Fruit fly (Drosophila melanogaster): ENCODE results near the gene CG43760.

CG43760 gene

DNA sequence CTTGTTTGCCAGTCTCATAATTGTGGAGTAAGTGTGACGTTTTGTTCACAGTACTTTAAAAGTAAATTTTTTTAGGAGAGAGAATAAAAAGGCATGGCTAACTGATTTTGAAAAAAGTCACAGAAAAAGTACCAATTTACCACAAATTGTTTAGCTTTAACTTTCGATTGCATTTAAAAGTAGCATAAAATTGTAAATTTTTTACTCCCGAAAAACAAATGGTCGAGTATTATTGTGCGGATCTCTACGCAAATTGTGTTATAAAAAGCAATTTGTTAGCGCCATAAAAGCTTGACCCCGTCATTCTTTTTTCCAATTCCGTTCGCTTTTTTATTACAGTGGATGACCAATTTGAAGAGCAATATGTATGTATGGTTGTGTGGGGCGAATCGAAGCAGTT is at the start of gene CG43760:
Gene CG43760, minus strand, starts transcription at position 101 of the 400 bp plus-strand sequence.
- no peak for TF ChIP-seq CG11617 (GFP tag; optimal IDR thresholded peaks at IDR 0.05)
- TF ChIP-seq cic (GFP tag; optimal IDR thresholded peaks at IDR 0.05) = no peak
- TF ChIP-seq Crg-1 (GFP tag; optimal IDR thresholded peaks at IDR 0.05) = no peak
- TF ChIP-seq Mnt (GFP tag; optimal IDR thresholded peaks at IDR 0.05) = no peak
- TF ChIP-seq toe (GFP tag; optimal IDR thresholded peaks at IDR 0.05) = no peak
- TF ChIP-seq cnc (optimal IDR thresholded peaks at IDR 0.05) = no peak

DNA sequence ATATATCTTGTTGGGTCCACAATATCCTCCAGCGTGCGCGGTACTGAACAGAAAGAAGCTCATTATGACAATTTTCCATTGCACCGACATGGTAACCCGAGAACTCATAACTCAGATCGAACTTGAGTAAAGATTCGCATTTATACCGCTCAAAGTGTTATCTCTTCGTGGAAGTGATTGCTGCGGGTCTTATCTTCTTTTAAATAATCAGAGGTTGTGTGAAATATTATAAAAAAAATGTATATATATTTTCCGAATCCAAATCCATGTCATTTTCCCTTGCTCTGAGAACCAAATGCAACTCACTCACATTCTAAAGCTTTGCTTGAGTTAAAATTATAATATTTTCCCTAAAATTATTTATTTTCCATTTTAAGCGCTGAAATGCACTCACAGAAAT is 35.4 kb upstream of the CG43760 start, which contains the start of gene CG42876:
Gene CG42876, minus strand, starts transcription at position 101 of the 400 bp plus-strand sequence.
- TF ChIP-seq CG1620 (GFP tag; optimal IDR thresholded peaks at IDR 0.05) = no peak
- TF ChIP-seq CG11617 (GFP tag; optimal IDR thresholded peaks at IDR 0.05) = no peak
- TF ChIP-seq CG14711 (tag; optimal IDR thresholded peaks at IDR 0.05) = no peak
- TF ChIP-seq Clk (GFP tag; optimal IDR thresholded peaks at IDR 0.05) = no peak
- no peak for TF ChIP-seq Crg-1 (GFP tag; optimal IDR thresholded peaks at IDR 0.05)

DNA sequence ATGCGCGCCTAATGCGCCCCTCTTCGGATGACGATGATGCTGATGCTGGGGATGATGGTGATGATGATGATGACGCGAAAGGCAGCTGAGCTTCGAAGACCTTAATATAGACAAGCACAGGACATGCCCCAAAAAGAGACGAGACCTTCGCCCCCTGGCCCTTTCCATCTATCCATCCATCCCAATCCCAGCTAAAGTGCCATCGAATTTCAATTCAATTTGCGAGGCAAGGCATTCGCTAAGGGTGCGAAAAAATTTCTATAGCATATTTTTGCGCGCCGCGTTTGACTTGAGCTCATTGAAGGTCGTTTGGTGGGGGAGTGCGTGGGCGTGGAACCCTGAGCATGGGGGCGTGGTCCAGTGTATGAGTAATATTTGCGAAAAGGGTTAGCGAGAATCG is 19.6 kb upstream of the CG43760 start:
- TF ChIP-seq cnc (optimal IDR thresholded peaks at IDR 0.05) = no peak
- TF ChIP-seq Mnt (GFP tag; optimal IDR thresholded peaks at IDR 0.05) = no peak
- TF ChIP-seq Hr96 (GFP tag; optimal IDR thresholded peaks at IDR 0.05) = no peak
- TF ChIP-seq CG14711 (tag; optimal IDR thresholded peaks at IDR 0.05) = no peak
- TF ChIP-seq tj (GFP tag; optimal IDR thresholded peaks at IDR 0.05) = no peak
- TF ChIP-seq CG5204 (GFP tag; optimal IDR thresholded peaks at IDR 0.05) = no peak
- no peak for TF ChIP-seq CG7045 (GFP tag; optimal IDR thresholded peaks at IDR 0.05)
- TF ChIP-seq CG12768 (GFP tag; optimal IDR thresholded peaks at IDR 0.05) = no peak
- no peak for TF ChIP-seq ovo (GFP tag; optimal IDR thresholded peaks at IDR 0.05)
- TF ChIP-seq CG1620 (GFP tag; optimal IDR thresholded peaks at IDR 0.05) = no peak
- TF ChIP-seq Clk (GFP tag; optimal IDR thresholded peaks at IDR 0.05) = no peak
- TF ChIP-seq CG11617 (GFP tag; optimal IDR thresholded peaks at IDR 0.05) = no peak
- TF ChIP-seq CG7101 (tag; optimal IDR thresholded peaks at IDR 0.05) = no peak

DNA sequence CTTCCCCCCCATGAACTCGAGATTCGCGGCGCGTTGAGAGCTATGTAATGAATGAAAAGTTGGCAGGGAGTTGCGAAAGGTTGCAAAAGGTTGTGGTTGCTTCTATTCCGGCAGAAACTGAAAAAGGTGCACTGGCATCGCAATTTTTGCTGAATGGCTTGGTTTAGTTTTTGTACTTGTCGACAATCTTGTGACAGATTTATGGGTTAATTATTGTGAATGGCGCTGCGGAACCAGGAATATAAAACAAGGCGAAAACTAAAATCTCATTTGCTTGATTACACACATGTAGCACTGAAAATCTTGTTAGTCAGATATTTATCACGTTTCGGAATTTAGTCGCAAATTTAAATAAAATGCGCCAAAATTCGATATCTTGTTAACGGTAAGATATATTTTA is 7.1 kb upstream of the CG43760 start, which contains the start of gene t-Grip91:
Gene t-Grip91, plus strand, starts transcription at position 301 of the 400 bp plus-strand sequence.
- TF ChIP-seq CG7045 (GFP tag; optimal IDR thresholded peaks at IDR 0.05) = no peak
- no peak for TF ChIP-seq CG5204 (GFP tag; optimal IDR thresholded peaks at IDR 0.05)
- TF ChIP-seq CG11617 (GFP tag; optimal IDR thresholded peaks at IDR 0.05) = no peak
- no peak for TF ChIP-seq ovo (GFP tag; optimal IDR thresholded peaks at IDR 0.05)
- TF ChIP-seq cnc (optimal IDR thresholded peaks at IDR 0.05) = no peak
- no peak for TF ChIP-seq CG1620 (GFP tag; optimal IDR thresholded peaks at IDR 0.05)
- no peak for TF ChIP-seq tj (GFP tag; optimal IDR thresholded peaks at IDR 0.05)
- TF ChIP-seq Clk (GFP tag; optimal IDR thresholded peaks at IDR 0.05) = no peak
- no peak for TF ChIP-seq Hr96 (GFP tag; optimal IDR thresholded peaks at IDR 0.05)
- TF ChIP-seq bab1 (GFP tag; optimal IDR thresholded peaks at IDR 0.05) = no peak
- no peak for TF ChIP-seq CG33017 (tag; optimal IDR thresholded peaks at IDR 0.05)
- TF ChIP-seq CG14711 (tag; optimal IDR thresholded peaks at IDR 0.05) = no peak
- no peak for TF ChIP-seq cic (GFP tag; optimal IDR thresholded peaks at IDR 0.05)
- no peak for TF ChIP-seq pad (GFP tag; optimal IDR thresholded peaks at IDR 0.05)
- TF ChIP-seq kay (GFP tag; ENCODE audit: borderline replicate concordance) = no peak
- TF ChIP-seq toe (GFP tag; optimal IDR thresholded peaks at IDR 0.05) = no peak
- TF ChIP-seq CG12768 (GFP tag; optimal IDR thresholded peaks at IDR 0.05) = no peak
- no peak for TF ChIP-seq Crg-1 (GFP tag; optimal IDR thresholded peaks at IDR 0.05)
- no peak for TF ChIP-seq Mnt (GFP tag; optimal IDR thresholded peaks at IDR 0.05)
- TF ChIP-seq CG7101 (tag; optimal IDR thresholded peaks at IDR 0.05) = no peak

DNA sequence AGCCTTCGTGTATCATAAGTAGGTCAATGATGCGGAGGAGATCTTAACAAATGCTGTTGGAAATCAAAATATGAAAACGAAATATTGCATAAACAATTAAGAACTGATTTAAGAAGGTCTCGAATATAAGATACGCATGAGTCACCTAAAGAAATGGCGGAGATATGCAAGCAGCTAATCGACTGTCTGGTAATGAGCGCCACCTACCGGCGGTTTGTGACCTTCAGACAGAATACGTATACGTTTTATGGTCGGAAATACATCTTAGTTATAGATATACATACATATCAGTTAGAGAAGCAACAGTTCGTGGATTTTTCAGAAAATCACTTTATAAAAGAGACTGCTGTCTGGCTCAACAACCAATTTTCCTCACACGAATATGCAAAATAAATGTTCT is 6.3 kb upstream of the CG43760 start:
- no peak for TF ChIP-seq CG12768 (GFP tag; optimal IDR thresholded peaks at IDR 0.05)

DNA sequence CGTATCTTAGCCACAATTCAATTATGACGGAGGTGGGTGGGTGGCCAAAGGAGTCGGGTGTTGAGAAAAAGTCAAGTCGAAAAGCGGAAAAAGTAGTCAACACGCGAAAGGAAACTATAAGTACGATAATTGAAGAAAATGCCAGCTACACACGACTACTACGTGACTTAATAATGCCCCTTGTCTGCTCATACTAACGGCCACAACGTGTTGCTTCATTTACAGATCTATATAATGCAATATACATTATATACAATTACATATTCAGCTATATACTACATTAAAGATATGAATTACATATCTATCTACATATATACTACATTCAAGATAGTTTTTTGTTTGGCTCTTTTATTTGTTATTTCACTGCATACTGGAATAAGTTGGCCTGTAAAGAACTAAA is 3.6 kb downstream of the CG43760 start, which contains the start of gene CG31826:
Gene CG31826, minus strand, starts transcription at position 101 of the 400 bp plus-strand sequence.
- no peak for TF ChIP-seq CG12768 (GFP tag; optimal IDR thresholded peaks at IDR 0.05)

DNA sequence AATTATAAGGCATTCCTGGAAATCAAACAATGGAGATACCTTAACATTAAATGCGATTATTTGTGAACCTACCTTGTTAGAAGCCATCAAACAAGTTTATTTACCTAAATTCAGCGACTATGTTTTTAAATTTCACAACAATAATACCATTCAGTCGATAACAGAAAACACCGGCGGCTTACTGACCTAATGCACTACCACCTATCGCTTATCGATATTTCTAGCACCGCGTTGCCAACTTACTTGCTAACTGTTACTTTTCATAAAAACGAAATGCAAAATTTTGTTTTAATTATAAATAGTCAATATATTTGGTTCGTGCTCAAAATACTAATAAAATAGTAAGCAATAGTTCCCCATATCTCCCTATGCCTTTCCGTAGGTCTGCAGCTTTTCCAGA is 5.7 kb downstream of the CG43760 start, which contains the start of gene Ku80:
Gene Ku80, minus strand, starts transcription at position 182 of the 400 bp plus-strand sequence.
- TF ChIP-seq cic (GFP tag; optimal IDR thresholded peaks at IDR 0.05) (no peak), kay (GFP tag; ENCODE audit: borderline replicate concordance) (peak; percentile 22)

DNA sequence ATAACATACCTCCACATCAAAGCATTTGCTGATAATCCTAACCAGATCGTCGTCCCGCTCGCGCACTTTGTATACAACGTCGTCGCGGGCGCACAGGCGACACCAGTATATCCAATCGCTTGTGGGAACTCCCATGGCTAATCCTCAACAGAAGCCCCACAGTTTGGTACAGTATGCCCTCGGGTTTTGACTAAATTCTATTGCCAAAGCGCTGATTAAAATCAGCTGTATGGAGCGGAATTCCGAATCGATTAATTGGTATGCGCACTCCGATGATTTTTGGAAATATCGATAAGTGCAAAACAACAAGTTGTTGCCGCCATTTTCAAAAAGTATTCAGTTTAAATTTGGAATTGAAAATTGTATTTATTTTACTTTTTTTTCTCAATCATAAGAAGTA is 8.6 kb downstream of the CG43760 start, which contains the start of gene wek:
Gene wek, minus strand, starts transcription at position 253 of the 400 bp plus-strand sequence.
- TF ChIP-seq kay (GFP tag; ENCODE audit: borderline replicate concordance) (no peak), CG33017 (tag; optimal IDR thresholded peaks at IDR 0.05) (no peak), CG7045 (GFP tag; optimal IDR thresholded peaks at IDR 0.05) (no peak), toe (GFP tag; optimal IDR thresholded peaks at IDR 0.05) (no peak), CG7101 (tag; optimal IDR thresholded peaks at IDR 0.05) (no peak), cnc (optimal IDR thresholded peaks at IDR 0.05) (no peak), CG5204 (GFP tag; optimal IDR thresholded peaks at IDR 0.05) (no peak), CG14711 (tag; optimal IDR thresholded peaks at IDR 0.05) (no peak), cic (GFP tag; optimal IDR thresholded peaks at IDR 0.05) (no peak), Mnt (GFP tag; optimal IDR thresholded peaks at IDR 0.05) (no peak), tj (GFP tag; optimal IDR thresholded peaks at IDR 0.05) (no peak)
